Worm (Caenorhabditis elegans) whole organism, L2 larva: ENCODE results near the gene eng-1.

Source experiments
- R02D3.7 ChIP-seq: fragments of 150-350 bp; optimal IDR thresholded peaks from 2 replicates; lab custom pipeline; 2014; ENCODE audit warnings: missing biosample characterization, missing genetic modification characterization
- aly-2 ChIP-seq: fragments of 150-350 bp; optimal IDR thresholded peaks from 2 replicates; lab custom pipeline; 2014; ENCODE audit warnings: missing biosample characterization, missing genetic modification characterization
- blmp-1 ChIP-seq: sonication (generic microtip); optimal IDR thresholded peaks from 2 replicates; lab custom pipeline; 2017; ENCODE audit warnings: missing genetic modification characterization, mild to moderate bottlenecking, missing compliant biosample characterization, antibody characterized with exemption, moderate library complexity; ENCODE audit not compliant: insufficient read depth
- fos-1 ChIP-seq: fragments of 150-350 bp; optimal IDR thresholded peaks from 2 replicates; lab custom pipeline; 2014; ENCODE audit warnings: missing biosample characterization, missing genetic modification characterization
- lsy-2 ChIP-seq, 2 experiments: fragments of 150-350 bp in 1 of 2; sonication (generic microtip) in 1 of 2; optimal IDR thresholded peaks; 2 replicates each; lab custom pipeline; 2014 to 2017; ENCODE audit warnings: missing biosample characterization in 2 of 2, missing genetic modification characterization in 2 of 2
- mab-5 ChIP-seq: fragments of 150-350 bp; optimal IDR thresholded peaks from 2 replicates; lab custom pipeline; 2014; ENCODE audit warnings: missing biosample characterization, missing genetic modification characterization
- mdl-1 ChIP-seq, 2 experiments: fragments of 150-350 bp in 1 of 2; sonication (generic microtip) in 1 of 2; optimal IDR thresholded peaks; 2 replicates each; lab custom pipeline; 2017; ENCODE audit warnings: missing biosample characterization in 2 of 2, missing genetic modification characterization in 2 of 2
- nhr-237 ChIP-seq: fragments of 150-350 bp; optimal IDR thresholded peaks from 2 replicates; lab custom pipeline; 2014; ENCODE audit warnings: missing biosample characterization, missing genetic modification characterization
- nhr-25 ChIP-seq: fragments of 150-350 bp; sonication (generic microtip); optimal IDR thresholded peaks from 3 replicates; lab custom pipeline; 2014; ENCODE audit warnings: missing biosample characterization, missing genetic modification characterization
- nhr-6 ChIP-seq: fragments of 150-350 bp; optimal IDR thresholded peaks from 2 replicates; lab custom pipeline; 2014; ENCODE audit warnings: missing biosample characterization, missing genetic modification characterization
- sem-4 ChIP-seq: fragments of 150-350 bp; optimal IDR thresholded peaks from 2 replicates; lab custom pipeline; 2014; ENCODE audit warnings: missing biosample characterization, missing genetic modification reagents, missing genetic modification characterization
- unc-62 ChIP-seq: fragments of 150-350 bp; optimal IDR thresholded peaks from 2 replicates; lab custom pipeline; 2014; ENCODE audit warnings: missing biosample characterization, missing genetic modification reagents, missing genetic modification characterization
- ztf-1 ChIP-seq: fragments of 200-800 bp; sonication (Bioruptor generic); conservative IDR thresholded peaks from 2 replicates; pipeline ENCODE4 v1.3.6; 2022; ENCODE audit warnings: missing genetic modification characterization, missing compliant biosample characterization

- TF ChIP-seq nhr-237 (tag; lab: Kevin White, UChicago) (no peak), R02D3.7 (tag; lab: Kevin White, UChicago) (no peak), mab-5 (tag; lab: Kevin White, UChicago) (no peak), sem-4 (tag; lab: Kevin White, UChicago) (no peak), fos-1 (tag; lab: Kevin White, UChicago) (no peak), unc-62 (GFP tag; lab: Kevin White, UChicago) (no peak), nhr-25 (tag; lab: Kevin White, UChicago) (no peak), lsy-2 (tag; optimal IDR thresholded peaks at IDR 0.05; lab: Kevin White, UChicago) (no peak), blmp-1 (tag; lab: Kevin White, UChicago) (no peak), ztf-1 (GFP tag; lab: Robert Waterston, UW) (no peak), mdl-1 (tag; optimal IDR thresholded peaks at IDR 0.05; lab: Kevin White, UChicago) (no peak), aly-2 (tag; lab: Kevin White, UChicago) (no peak), nhr-6 (tag; lab: Kevin White, UChicago) (no peak)
These were observed 40.1 kb upstream of the eng-1 start, which contains the start of gene C28H8.3 for ce11 chrIII:5908408-5908807.
